Worm (Caenorhabditis elegans) whole organism, mixed stage, embryonic: Measurements from ENCODE around the gene F57C2.4.
A peak's percentile ranks its signal among the peaks of the same experiment; 100 is the strongest.

Source experiments
- bed-3 ChIP-seq: fragments of 200-800 bp; sonication (Bioruptor generic); optimal IDR thresholded peaks from 3 replicates; lab custom pipeline; 2018; ENCODE audit warnings: mild to moderate bottlenecking, missing genetic modification characterization, moderate library complexity, missing compliant biosample characterization
- blmp-1 ChIP-seq: fragments of 150-350 bp; optimal IDR thresholded peaks from 2 replicates; lab custom pipeline; 2014; ENCODE audit warnings: missing biosample characterization, missing genetic modification characterization
- ceh-39 ChIP-seq: fragments of 150-350 bp; optimal IDR thresholded peaks from 2 replicates; lab custom pipeline; 2014; ENCODE audit warnings: missing biosample characterization, missing genetic modification characterization
- ceh-43 ChIP-seq: fragments of 200-800 bp; sonication (Bioruptor generic); optimal IDR thresholded peaks from 2 replicates; lab custom pipeline; 2018; ENCODE audit warnings: mild to moderate bottlenecking, missing genetic modification characterization, moderate library complexity, missing compliant biosample characterization
- ceh-83 ChIP-seq: fragments of 200-800 bp; sonication (Bioruptor generic); optimal IDR thresholded peaks from 2 replicates; lab custom pipeline; 2018; ENCODE audit warnings: mild to moderate bottlenecking, missing genetic modification characterization, missing compliant biosample characterization
- ces-1 ChIP-seq: fragments of 150-350 bp; optimal IDR thresholded peaks from 2 replicates; lab custom pipeline; 2014; ENCODE audit warnings: missing biosample characterization, missing genetic modification reagents, missing genetic modification characterization
- cnd-1 ChIP-seq: fragments of 200-800 bp; sonication (Bioruptor generic); optimal IDR thresholded peaks from 2 replicates; lab custom pipeline; 2018; ENCODE audit warnings: mild to moderate bottlenecking, missing genetic modification characterization, missing compliant biosample characterization
- drap-1 ChIP-seq: fragments of 200-800 bp; sonication (Bioruptor generic); optimal IDR thresholded peaks from 3 replicates; lab custom pipeline; 2018; ENCODE audit warnings: mild to moderate bottlenecking, missing genetic modification characterization, missing compliant biosample characterization
- elt-1 ChIP-seq: sonication (generic microtip); optimal IDR thresholded peaks from 2 replicates; lab custom pipeline; 2017; ENCODE audit warnings: missing genetic modification characterization, mild to moderate bottlenecking, missing compliant biosample characterization, antibody characterized with exemption, moderate library complexity, borderline replicate concordance; ENCODE audit not compliant: insufficient read depth
- ham-2 ChIP-seq: fragments of 200-800 bp; sonication (Bioruptor generic); optimal IDR thresholded peaks from 2 replicates; lab custom pipeline; 2018; ENCODE audit warnings: mild to moderate bottlenecking, missing genetic modification characterization, missing compliant biosample characterization
- lin-13 ChIP-seq: fragments of 150-350 bp; optimal IDR thresholded peaks from 2 replicates; lab custom pipeline; 2014; ENCODE audit warnings: missing biosample characterization, missing genetic modification characterization
- lin-32 ChIP-seq: fragments of 200-800 bp; sonication (Bioruptor generic); optimal IDR thresholded peaks from 2 replicates; lab custom pipeline; 2018; ENCODE audit warnings: mild to moderate bottlenecking, missing genetic modification characterization, missing compliant biosample characterization
- lsy-2 ChIP-seq: fragments of 150-350 bp; optimal IDR thresholded peaks from 2 replicates; lab custom pipeline; 2014; ENCODE audit warnings: missing biosample characterization, missing genetic modification characterization
- mep-1 ChIP-seq: fragments of 150-350 bp; optimal IDR thresholded peaks from 2 replicates; lab custom pipeline; 2017; ENCODE audit warnings: missing biosample characterization, missing genetic modification reagents, missing genetic modification characterization, inconsistent platforms
- mls-2 ChIP-seq: sonication (generic microtip); optimal IDR thresholded peaks from 2 replicates; lab custom pipeline; 2016; ENCODE audit warnings: mild to moderate bottlenecking, missing genetic modification characterization, moderate library complexity, missing compliant biosample characterization
- nhr-237 ChIP-seq: fragments of 150-350 bp; optimal IDR thresholded peaks from 2 replicates; lab custom pipeline; 2014; ENCODE audit warnings: missing biosample characterization, missing genetic modification characterization
- pha-4 ChIP-seq: fragments of 150-350 bp; optimal IDR thresholded peaks from 2 replicates; lab custom pipeline; 2018; ENCODE audit warnings: missing biosample characterization, missing genetic modification reagents, missing genetic modification characterization
- snpc-4 ChIP-seq: fragments of 150-350 bp; optimal IDR thresholded peaks from 2 replicates; lab custom pipeline; 2014; ENCODE audit warnings: missing biosample characterization, missing genetic modification characterization
- sptf-1 ChIP-seq: sonication (generic microtip); optimal IDR thresholded peaks from 2 replicates; lab custom pipeline; 2017; ENCODE audit warnings: mild to moderate bottlenecking, missing genetic modification characterization, moderate library complexity, missing compliant biosample characterization
- tbx-8 ChIP-seq: fragments of 200-800 bp; sonication (Bioruptor generic); optimal IDR thresholded peaks from 2 replicates; lab custom pipeline; 2018; ENCODE audit warnings: mild to moderate bottlenecking, missing genetic modification characterization, moderate library complexity, missing compliant biosample characterization
- unc-120 ChIP-seq: sonication (generic microtip); optimal IDR thresholded peaks from 2 replicates; lab custom pipeline; 2017; ENCODE audit warnings: missing genetic modification characterization, missing compliant biosample characterization; ENCODE audit not compliant: poor library complexity, severe bottlenecking
- unc-39 ChIP-seq: fragments of 150-350 bp; optimal IDR thresholded peaks from 2 replicates; lab custom pipeline; 2014; ENCODE audit warnings: missing biosample characterization, missing genetic modification characterization
- zip-8 ChIP-seq: fragments of 150-350 bp; optimal IDR thresholded peaks from 2 replicates; lab custom pipeline; 2014; ENCODE audit warnings: missing biosample characterization, missing genetic modification characterization
- ztf-11 ChIP-seq: fragments of 150-350 bp; optimal IDR thresholded peaks from 2 replicates; lab custom pipeline; 2014; ENCODE audit warnings: missing biosample characterization, missing genetic modification characterization

The F57C2.4 gene

ce11 chrII:14550613-14551012 lies 25.5 kb downstream of the F57C2.4 start, which contains the start of gene nlp-41:
Gene nlp-41 (plus strand): TSS chrII:14550913.
- TF ChIP-seq drap-1 (GFP tag; lab: Kevin White, UChicago), result no peak
- no peak for TF ChIP-seq elt-1
- no peak for TF ChIP-seq blmp-1 (tag; lab: Kevin White, UChicago)
- TF ChIP-seq unc-39 (tag; lab: Kevin White, UChicago), result no peak
- no peak for TF ChIP-seq lsy-2 (tag; lab: Kevin White, UChicago)
- TF ChIP-seq sptf-1 (tag; lab: Kevin White, UChicago), result no peak
- TF ChIP-seq ceh-39 (tag; lab: Kevin White, UChicago), result no peak

- TF ChIP-seq pha-4 (tag; lab: Kevin White, UChicago) (no peak), tbx-8 (GFP tag; lab: Kevin White, UChicago) (no peak), unc-120 (tag; lab: Kevin White, UChicago) (no peak), ces-1 (GFP tag; lab: Kevin White, UChicago) (peak; percentile 30)
Observed at ce11 chrII:14555019-14555418, 29.9 kb downstream of the F57C2.4 start.

- TF ChIP-seq lsy-2 (tag; lab: Kevin White, UChicago) (peak; percentile 95), drap-1 (GFP tag; lab: Kevin White, UChicago) (peak; percentile 21), cnd-1 (tag; lab: Kevin White, UChicago) (peak; percentile 20), mls-2 (tag; lab: Kevin White, UChicago) (peak; percentile 20), nhr-237 (tag; lab: Kevin White, UChicago) (peak; percentile 81), ces-1 (GFP tag; lab: Kevin White, UChicago) (peak; percentile 71), ceh-43 (GFP tag; lab: Kevin White, UChicago) (peak; percentile 8), bed-3 (GFP tag; lab: Kevin White, UChicago) (peak; percentile 1), ham-2 (peak; percentile 76), unc-120 (tag; lab: Kevin White, UChicago) (peak; percentile 25), sptf-1 (tag; lab: Kevin White, UChicago) (peak; percentile 7), mep-1 (tag; lab: Kevin White, UChicago) (peak; percentile 37), lin-13 (tag; lab: Kevin White, UChicago) (peak; percentile 46)
- TF ChIP-seq, all 35 proteins: peak for 13; not testable (repeated sequence) for 22
Observed at ce11 chrII:14561549-14562115, 36.5 kb downstream of the F57C2.4 start, which contains the start of gene mog-4. Gene mog-4 (minus strand): TSS chrII:14561599.

- peak; percentile 85 for TF ChIP-seq lsy-2 (tag; lab: Kevin White, UChicago)
Observed at ce11 chrII:14563766-14564370, 38.8 kb downstream of the F57C2.4 start.

ce11 chrII:14567811-14568210 lies 42.7 kb downstream of the F57C2.4 start:
- TF ChIP-seq zip-8 (tag; lab: Kevin White, UChicago), result no peak
- peak; percentile 55 for TF ChIP-seq ham-2

ce11 chrII:14569322-14569721 lies 44.2 kb downstream of the F57C2.4 start:
- TF ChIP-seq tbx-8 (GFP tag; lab: Kevin White, UChicago) (no peak), ceh-43 (GFP tag; lab: Kevin White, UChicago) (no peak), lin-32 (GFP tag; lab: Kevin White, UChicago) (no peak), lsy-2 (tag; lab: Kevin White, UChicago) (peak; percentile 10), ceh-83 (GFP tag; lab: Kevin White, UChicago) (peak; percentile 18), lin-13 (tag; lab: Kevin White, UChicago) (no peak), snpc-4 (tag; lab: Kevin White, UChicago) (no peak), ces-1 (GFP tag; lab: Kevin White, UChicago) (peak; percentile 81)

- TF ChIP-seq ztf-11 (tag; lab: Kevin White, UChicago) (no peak), ham-2 (no peak)
Observed at ce11 chrII:14570541-14571160, 45.5 kb downstream of the F57C2.4 start.
